Worm (Caenorhabditis elegans): ENCODE measurements around the gene mrpl-10.

The mrpl-10 gene

ce11 chrII:8269351-8269750 lies 9.0 kb downstream of the mrpl-10 start, which contains the start of gene K01C8.2:
Gene K01C8.2, minus strand, starts transcription at chrII:8269451.
- no peak for TF ChIP-seq elt-1 (tag; optimal IDR thresholded peaks at IDR 0.05; ENCODE audit: borderline replicate concordance, insufficient read depth)
- no peak for TF ChIP-seq ceh-83 (GFP tag; optimal IDR thresholded peaks at IDR 0.05)
- no peak for TF ChIP-seq M03D4.4 (tag; optimal IDR thresholded peaks at IDR 0.05)

DNA sequence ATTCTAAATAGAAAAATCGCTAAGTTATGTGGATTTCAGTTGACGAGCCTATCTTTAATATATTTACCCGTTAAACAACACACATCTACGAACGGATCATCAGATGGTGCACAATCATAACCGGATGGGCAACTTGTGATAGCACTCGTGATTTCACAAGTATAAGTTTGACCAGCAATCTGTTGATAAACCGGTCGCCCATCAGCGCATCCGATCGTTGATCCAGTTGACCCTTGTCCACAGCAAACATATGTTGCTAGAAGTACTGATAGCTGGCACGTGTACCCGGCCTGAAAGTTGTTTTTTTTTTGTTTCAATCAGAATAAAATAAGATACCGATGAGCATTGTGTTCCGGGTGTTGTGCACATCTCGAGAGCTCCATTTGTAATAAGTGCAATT lies 10.6 kb downstream of the mrpl-10 start:
- no peak for TF ChIP-seq sem-2 (GFP tag; optimal IDR thresholded peaks at IDR 0.05)
- TF ChIP-seq zip-8 (tag; optimal IDR thresholded peaks at IDR 0.05), result no peak
- TF ChIP-seq nhr-237 (tag; optimal IDR thresholded peaks at IDR 0.05), result no peak
- TF ChIP-seq lsy-2 (tag; optimal IDR thresholded peaks at IDR 0.05), result no peak
- TF ChIP-seq nhr-2 (tag; optimal IDR thresholded peaks at IDR 0.05), result no peak
- no peak for TF ChIP-seq M03D4.4 (tag; optimal IDR thresholded peaks at IDR 0.05)
- no peak for TF ChIP-seq nhr-12 (tag; optimal IDR thresholded peaks at IDR 0.05)
- no peak for TF ChIP-seq unc-62 (GFP tag; optimal IDR thresholded peaks at IDR 0.05)
- no peak for TF ChIP-seq ceh-43 (GFP tag; optimal IDR thresholded peaks at IDR 0.05)
- no peak for TF ChIP-seq ceh-39 (tag; optimal IDR thresholded peaks at IDR 0.05)
- TF ChIP-seq nhr-76 (tag; optimal IDR thresholded peaks at IDR 0.05), result no peak
- TF ChIP-seq pha-4 (tag; optimal IDR thresholded peaks at IDR 0.05), result no peak
- no peak for TF ChIP-seq elt-3 (tag; optimal IDR thresholded peaks at IDR 0.05)
- no peak for TF ChIP-seq nhr-28 (tag; optimal IDR thresholded peaks at IDR 0.05)
- no peak for TF ChIP-seq tbx-8 (GFP tag; optimal IDR thresholded peaks at IDR 0.05)
- no peak for TF ChIP-seq blmp-1 (tag; optimal IDR thresholded peaks at IDR 0.05)
- TF ChIP-seq flh-1 (GFP tag; optimal IDR thresholded peaks at IDR 0.05), result no peak
- TF ChIP-seq ztf-11 (tag; optimal IDR thresholded peaks at IDR 0.05), result no peak

- TF ChIP-seq hlh-1 (tag; optimal IDR thresholded peaks at IDR 0.05), result no peak
- no peak for TF ChIP-seq ceh-43 (GFP tag; optimal IDR thresholded peaks at IDR 0.05)
- TF ChIP-seq bed-3 (GFP tag; optimal IDR thresholded peaks at IDR 0.05), result no peak
- no peak for TF ChIP-seq nhr-76 (tag; optimal IDR thresholded peaks at IDR 0.05)
- TF ChIP-seq unc-120 (tag; optimal IDR thresholded peaks at IDR 0.05; ENCODE audit: poor library complexity, severe bottlenecking), result no peak
- no peak for TF ChIP-seq drap-1 (GFP tag; optimal IDR thresholded peaks at IDR 0.05)
- TF ChIP-seq ham-2 (GFP tag; optimal IDR thresholded peaks at IDR 0.05), result no peak
- TF ChIP-seq flh-1 (GFP tag; optimal IDR thresholded peaks at IDR 0.05), result no peak
- no peak for TF ChIP-seq ceh-39 (tag; optimal IDR thresholded peaks at IDR 0.05)
- no peak for TF ChIP-seq snpc-4 (tag; optimal IDR thresholded peaks at IDR 0.05)
- TF ChIP-seq lin-32 (GFP tag; optimal IDR thresholded peaks at IDR 0.05), result no peak
- no peak for TF ChIP-seq elt-1 (tag; optimal IDR thresholded peaks at IDR 0.05; ENCODE audit: borderline replicate concordance, insufficient read depth)
- TF ChIP-seq nhr-28 (tag; optimal IDR thresholded peaks at IDR 0.05), result no peak
- TF ChIP-seq ceh-83 (GFP tag; optimal IDR thresholded peaks at IDR 0.05), result no peak
- no peak for TF ChIP-seq ces-1 (GFP tag; optimal IDR thresholded peaks at IDR 0.05)
- no peak for TF ChIP-seq blmp-1 (tag; optimal IDR thresholded peaks at IDR 0.05)
Observed at ce11 chrII:8266559-8266958, 11.8 kb downstream of the mrpl-10 start.

- TF ChIP-seq ham-2 (GFP tag; optimal IDR thresholded peaks at IDR 0.05) (no peak), zip-8 (tag; optimal IDR thresholded peaks at IDR 0.05) (no peak), flh-1 (GFP tag; optimal IDR thresholded peaks at IDR 0.05) (no peak), nhr-12 (tag; optimal IDR thresholded peaks at IDR 0.05) (no peak), cnd-1 (tag; optimal IDR thresholded peaks at IDR 0.05) (no peak), lsy-2 (tag; optimal IDR thresholded peaks at IDR 0.05) (no peak), ceh-43 (GFP tag; optimal IDR thresholded peaks at IDR 0.05) (no peak), M03D4.4 (tag; optimal IDR thresholded peaks at IDR 0.05) (no peak), pha-4 (tag; optimal IDR thresholded peaks at IDR 0.05) (no peak), elt-1 (tag; optimal IDR thresholded peaks at IDR 0.05; ENCODE audit: borderline replicate concordance, insufficient read depth) (no peak), lin-32 (GFP tag; optimal IDR thresholded peaks at IDR 0.05) (no peak), tbx-8 (GFP tag; optimal IDR thresholded peaks at IDR 0.05) (no peak), blmp-1 (tag; optimal IDR thresholded peaks at IDR 0.05) (no peak), nhr-28 (tag; optimal IDR thresholded peaks at IDR 0.05) (no peak)
Observed at ce11 chrII:8264619-8265018, 13.7 kb downstream of the mrpl-10 start, which contains the start of gene srdh-1. Gene srdh-1, plus strand, starts transcription at chrII:8264661.

ce11 chrII:8263562-8263961 lies 14.8 kb downstream of the mrpl-10 start:
- TF ChIP-seq bed-3 (GFP tag; optimal IDR thresholded peaks at IDR 0.05) (no peak), ham-2 (GFP tag; optimal IDR thresholded peaks at IDR 0.05) (no peak), nhr-12 (tag; optimal IDR thresholded peaks at IDR 0.05) (no peak), lin-13 (tag; optimal IDR thresholded peaks at IDR 0.05) (no peak), ces-1 (GFP tag; optimal IDR thresholded peaks at IDR 0.05) (no peak), elt-1 (tag; optimal IDR thresholded peaks at IDR 0.05; ENCODE audit: borderline replicate concordance, insufficient read depth) (no peak), nhr-28 (tag; optimal IDR thresholded peaks at IDR 0.05) (no peak), snpc-4 (tag; optimal IDR thresholded peaks at IDR 0.05) (no peak)

All from whole organism, mixed stage, embryonic.